Worm (Caenorhabditis elegans): Measurements from ENCODE around the gene Y49A10A.2.
A peak's percentile ranks its signal among the peaks of the same experiment; 100 is the strongest.

Gene Y49A10A.2

ce11 chrX:10373581-10373980 is 1.1 kb upstream of the Y49A10A.2 start:
- TF ChIP-seq F57C9.4 (tag; optimal IDR thresholded peaks at IDR 0.05): no peak
- 0 out of 2 replicates have a peak, but pooled peaks have one; percentile 58 for TF ChIP-seq madf-3 (GFP tag; IDR thresholded peaks at IDR 0.05)
- TF ChIP-seq rec-8 (tag; optimal IDR thresholded peaks at IDR 0.05): no peak
- TF ChIP-seq zfh-2 (GFP tag; conservative IDR thresholded peaks at IDR 0.05): peak; percentile 77

- TF ChIP-seq zfh-2 (GFP tag; conservative IDR thresholded peaks at IDR 0.05) (no peak), cebp-2 (GFP tag; IDR thresholded peaks at IDR 0.05) (no peak), F49E8.2 (tag; optimal IDR thresholded peaks at IDR 0.05; ENCODE audit: insufficient read depth) (no peak), lag-1 (GFP tag; IDR thresholded peaks at IDR 0.05) (no peak)
Measured at ce11 chrX:10358083-10358482, 14.4 kb downstream of the Y49A10A.2 start, which contains the start of gene efhc-1. efhc-1 (plus strand) TSS chrX:10358383.

- TF ChIP-seq K12H6.12 (tag; optimal IDR thresholded peaks at IDR 0.05) (no peak), sdz-38 (tag; optimal IDR thresholded peaks at IDR 0.05) (no peak), ceh-27 (GFP tag; optimal IDR thresholded peaks at IDR 0.05) (no peak), ceh-91 (GFP tag; IDR thresholded peaks at IDR 0.05) (no peak), snpc-1.1 (tag; optimal IDR thresholded peaks at IDR 0.05; ENCODE audit: insufficient read depth) (no peak), tlf-1 (GFP tag; optimal IDR thresholded peaks at IDR 0.05) (no peak), hmg-20 (GFP tag; IDR thresholded peaks at IDR 0.05) (no peak), tbp1 (GFP tag; optimal IDR thresholded peaks at IDR 0.05) (no peak), nhr-80 (tag; optimal IDR thresholded peaks at IDR 0.05) (no peak)
Measured at ce11 chrX:10355650-10356049, 16.8 kb downstream of the Y49A10A.2 start, which contains the start of gene R07E3.7. R07E3.7 (minus strand) TSS chrX:10355750.

ce11 chrX:10353857-10354256 is 18.6 kb downstream of the Y49A10A.2 start:
- TF ChIP-seq Y67H2A.10 (GFP tag; conservative IDR thresholded peaks at IDR 0.05) (no peak), hrde-1 (tag; optimal IDR thresholded peaks at IDR 0.05; ENCODE audit: borderline replicate concordance) (no peak), repo-1 (tag; optimal IDR thresholded peaks at IDR 0.05) (no peak), madf-3 (GFP tag; IDR thresholded peaks at IDR 0.05) (no peak), F49E8.2 (tag; optimal IDR thresholded peaks at IDR 0.05; ENCODE audit: insufficient read depth) (no peak), egrh-3 (GFP tag; IDR thresholded peaks at IDR 0.05) (no peak), lin-26 (GFP tag; IDR thresholded peaks at IDR 0.05) (no peak), ztf-28 (GFP tag; IDR thresholded peaks at IDR 0.05) (no peak), cebp-2 (GFP tag; IDR thresholded peaks at IDR 0.05) (no peak), nhr-80 (tag; optimal IDR thresholded peaks at IDR 0.05) (no peak), ztf-22 (GFP tag; optimal IDR thresholded peaks at IDR 0.05) (no peak), ztf-3 (GFP tag; optimal IDR thresholded peaks at IDR 0.05) (no peak), K12H6.12 (tag; optimal IDR thresholded peaks at IDR 0.05) (no peak), Y53F4B.3 (GFP tag; IDR thresholded peaks at IDR 0.05) (no peak), ekl-4 (GFP tag; IDR thresholded peaks at IDR 0.05) (no peak), snpc-3.4 (tag; optimal IDR thresholded peaks at IDR 0.05) (no peak), lin-54 (GFP tag; optimal IDR thresholded peaks at IDR 0.05) (no peak), ama-1 (optimal IDR thresholded peaks at IDR 0.05) (no peak), ama-1 (GFP tag; optimal IDR thresholded peaks at IDR 0.05) (no peak)

ce11 chrX:10350151-10350550 is 22.3 kb downstream of the Y49A10A.2 start:
- no peak for TF ChIP-seq atf-7 (tag; optimal IDR thresholded peaks at IDR 0.05)
